Worm (Caenorhabditis elegans) whole organism, early embryonic: Measurements from ENCODE around the gene str-30.

Source experiments
- B0310.2 ChIP-seq: sonication (generic microtip); optimal IDR thresholded peaks from 2 replicates; lab custom pipeline; 2016; ENCODE audit warnings: mild to moderate bottlenecking, missing genetic modification characterization, missing compliant biosample characterization
- F13C5.2 ChIP-seq: sonication (generic microtip); optimal IDR thresholded peaks from 2 replicates; lab custom pipeline; 2017; ENCODE audit warnings: mild to moderate bottlenecking, missing genetic modification characterization, inconsistent platforms, missing compliant biosample characterization
- aly-1 ChIP-seq: sonication (generic microtip); optimal IDR thresholded peaks from 2 replicates; lab custom pipeline; 2016; ENCODE audit warnings: missing genetic modification characterization, missing compliant biosample characterization
- ama-1 ChIP-seq: fragments of 150-350 bp; optimal IDR thresholded peaks from 2 replicates; lab custom pipeline; 2014
- ceh-13 ChIP-seq: fragments of 200-800 bp; sonication (Bioruptor generic); optimal IDR thresholded peaks from 2 replicates; lab custom pipeline; 2018; ENCODE audit warnings: mild to moderate bottlenecking, missing genetic modification characterization, missing compliant biosample characterization
- ceh-36 ChIP-seq: sonication (generic microtip); optimal IDR thresholded peaks from 2 replicates; lab custom pipeline; 2016; ENCODE audit warnings: missing genetic modification characterization, inconsistent platforms, missing compliant biosample characterization
- ets-7 ChIP-seq: sonication (generic microtip); optimal IDR thresholded peaks from 2 replicates; lab custom pipeline; 2016; ENCODE audit warnings: missing genotype, missing genetic modification characterization, missing compliant biosample characterization
- flt-1 ChIP-seq: fragments of 200-800 bp; sonication (Bioruptor generic); IDR thresholded peaks from 2 replicates; pipeline ENCODE4 v1.3.6; 2022; ENCODE audit warnings: missing genetic modification characterization, missing compliant biosample characterization
- hmbx-1 ChIP-seq: sonication (generic microtip); optimal IDR thresholded peaks from 2 replicates; lab custom pipeline; 2016; ENCODE audit warnings: mild to moderate bottlenecking, missing genetic modification characterization, missing compliant biosample characterization
- hmg-4 ChIP-seq: fragments of 200-800 bp; sonication (Bioruptor generic); optimal IDR thresholded peaks from 2 replicates; lab custom pipeline; 2018; ENCODE audit warnings: mild to moderate bottlenecking, missing genetic modification characterization, missing compliant biosample characterization
- hnd-1 ChIP-seq: sonication (generic microtip); optimal IDR thresholded peaks from 2 replicates; lab custom pipeline; 2016; ENCODE audit warnings: missing genetic modification characterization, missing compliant biosample characterization
- pes-1 ChIP-seq: fragments of 200-800 bp; sonication (Bioruptor generic); IDR thresholded peaks from 2 replicates; pipeline ENCODE4 v1.3.6; 2022; ENCODE audit warnings: missing genetic modification reagents, missing genetic modification characterization, missing compliant biosample characterization
- scrt-1 ChIP-seq: fragments of 200-800 bp; sonication (Bioruptor generic); IDR thresholded peaks from 2 replicates; pipeline ENCODE4 v1.3.6; 2022; ENCODE audit warnings: missing genetic modification characterization, missing compliant biosample characterization
- sea-1 ChIP-seq: fragments of 200-800 bp; sonication (Bioruptor generic); conservative IDR thresholded peaks from 2 replicates; pipeline ENCODE4 v1.3.6; 2022; ENCODE audit warnings: missing genetic modification characterization, missing compliant biosample characterization
- tbx-11 ChIP-seq: fragments of 200-800 bp; sonication (Bioruptor generic); IDR thresholded peaks from 2 replicates; pipeline ENCODE4 v1.3.6; 2022; ENCODE audit warnings: missing genetic modification characterization, missing compliant biosample characterization
- tbx-37 ChIP-seq: fragments of 200-800 bp; sonication (Bioruptor generic); conservative IDR thresholded peaks from 2 replicates; pipeline ENCODE4 v1.3.6; 2022; ENCODE audit warnings: missing genetic modification reagents, missing genetic modification characterization, missing compliant biosample characterization
- tra-4 ChIP-seq: sonication (generic microtip); optimal IDR thresholded peaks from 2 replicates; lab custom pipeline; 2017; ENCODE audit warnings: missing genetic modification characterization, missing compliant biosample characterization

str-30 gene

ce11 chrV:3724772-3725171 is at the start of gene str-30:
Gene str-30 (plus strand): TSS chrV:3725072.
- TF ChIP-seq flt-1 (GFP tag; lab: Robert Waterston, UW) = no peak
- TF ChIP-seq hmg-4 (GFP tag; lab: Kevin White, UChicago) = no peak
- TF ChIP-seq B0310.2 (tag; lab: Kevin White, UChicago) = no peak
- no peak for TF ChIP-seq ceh-36 (tag; lab: Kevin White, UChicago)
- TF ChIP-seq ama-1 = no peak
- TF ChIP-seq hnd-1 (tag; lab: Kevin White, UChicago) = no peak
- TF ChIP-seq ets-7 (tag; lab: Kevin White, UChicago) = no peak
- no peak for TF ChIP-seq ceh-13 (GFP tag; lab: Kevin White, UChicago)
- TF ChIP-seq tbx-37 (GFP tag; lab: Robert Waterston, UW) = no peak
- TF ChIP-seq sea-1 (GFP tag; lab: Robert Waterston, UW) = no peak
- TF ChIP-seq aly-1 (tag; lab: Kevin White, UChicago) = no peak
- no peak for TF ChIP-seq pes-1 (GFP tag; lab: Robert Waterston, UW)
- no peak for TF ChIP-seq scrt-1 (GFP tag; lab: Robert Waterston, UW)
- no peak for TF ChIP-seq tbx-11 (GFP tag; lab: Robert Waterston, UW)
- TF ChIP-seq tra-4 (tag; lab: Kevin White, UChicago) = no peak
- no peak for TF ChIP-seq F13C5.2 (tag; lab: Kevin White, UChicago)
- no peak for TF ChIP-seq hmbx-1 (tag; lab: Kevin White, UChicago)

DNA sequence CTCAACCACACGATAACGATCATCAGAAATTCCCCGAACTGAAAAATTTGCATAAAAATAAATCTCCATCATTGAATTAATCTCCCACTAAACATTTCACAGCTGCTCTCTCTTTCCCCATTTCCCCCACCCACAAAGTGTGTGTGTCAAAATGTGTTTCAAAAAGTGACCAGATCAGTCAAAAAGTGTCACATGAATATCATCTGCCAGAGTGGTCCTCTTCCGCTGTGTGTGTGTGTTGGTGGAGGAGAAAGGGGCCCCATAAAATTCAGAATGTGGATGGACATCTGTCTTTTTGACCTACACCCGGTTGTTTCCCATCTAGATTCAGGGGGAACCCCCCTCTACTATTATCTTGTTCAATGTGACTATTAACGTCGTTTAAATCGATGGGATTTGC is 47.7 kb upstream of the str-30 start:
- TF ChIP-seq F13C5.2 (tag; lab: Kevin White, UChicago) = no peak
- no peak for TF ChIP-seq ama-1
- no peak for TF ChIP-seq aly-1 (tag; lab: Kevin White, UChicago)
- TF ChIP-seq hmg-4 (GFP tag; lab: Kevin White, UChicago) = no peak
- TF ChIP-seq tbx-37 (GFP tag; lab: Robert Waterston, UW) = no peak
- no peak for TF ChIP-seq ceh-36 (tag; lab: Kevin White, UChicago)
- no peak for TF ChIP-seq hnd-1 (tag; lab: Kevin White, UChicago)
- TF ChIP-seq B0310.2 (tag; lab: Kevin White, UChicago) = no peak
- no peak for TF ChIP-seq pes-1 (GFP tag; lab: Robert Waterston, UW)
- TF ChIP-seq sea-1 (GFP tag; lab: Robert Waterston, UW) = no peak
- TF ChIP-seq ceh-13 (GFP tag; lab: Kevin White, UChicago) = no peak
- TF ChIP-seq scrt-1 (GFP tag; lab: Robert Waterston, UW) = no peak
- TF ChIP-seq flt-1 (GFP tag; lab: Robert Waterston, UW) = no peak
- no peak for TF ChIP-seq hmbx-1 (tag; lab: Kevin White, UChicago)
- TF ChIP-seq ets-7 (tag; lab: Kevin White, UChicago) = no peak
- TF ChIP-seq tbx-11 (GFP tag; lab: Robert Waterston, UW) = no peak
- TF ChIP-seq tra-4 (tag; lab: Kevin White, UChicago) = no peak

- TF ChIP-seq ama-1 (no peak), ceh-13 (GFP tag; lab: Kevin White, UChicago) (no peak), B0310.2 (tag; lab: Kevin White, UChicago) (no peak), pes-1 (GFP tag; lab: Robert Waterston, UW) (no peak), tra-4 (tag; lab: Kevin White, UChicago) (no peak), tbx-11 (GFP tag; lab: Robert Waterston, UW) (no peak), ceh-36 (tag; lab: Kevin White, UChicago) (no peak), hmbx-1 (tag; lab: Kevin White, UChicago) (no peak)
These were observed 46.4 kb upstream of the str-30 start for ce11 chrV:3678513-3678912.

ce11 chrV:3682553-3682952 is 42.3 kb upstream of the str-30 start, which contains the start of gene W08A12.3:
Gene W08A12.3 (plus strand): TSS chrV:3682853.
- TF ChIP-seq ama-1 = no peak
- TF ChIP-seq ceh-36 (tag; lab: Kevin White, UChicago) = no peak
- TF ChIP-seq hmg-4 (GFP tag; lab: Kevin White, UChicago) = no peak
- no peak for TF ChIP-seq hmbx-1 (tag; lab: Kevin White, UChicago)
- no peak for TF ChIP-seq pes-1 (GFP tag; lab: Robert Waterston, UW)
- TF ChIP-seq aly-1 (tag; lab: Kevin White, UChicago) = no peak
- TF ChIP-seq flt-1 (GFP tag; lab: Robert Waterston, UW) = no peak
- no peak for TF ChIP-seq hnd-1 (tag; lab: Kevin White, UChicago)

DNA sequence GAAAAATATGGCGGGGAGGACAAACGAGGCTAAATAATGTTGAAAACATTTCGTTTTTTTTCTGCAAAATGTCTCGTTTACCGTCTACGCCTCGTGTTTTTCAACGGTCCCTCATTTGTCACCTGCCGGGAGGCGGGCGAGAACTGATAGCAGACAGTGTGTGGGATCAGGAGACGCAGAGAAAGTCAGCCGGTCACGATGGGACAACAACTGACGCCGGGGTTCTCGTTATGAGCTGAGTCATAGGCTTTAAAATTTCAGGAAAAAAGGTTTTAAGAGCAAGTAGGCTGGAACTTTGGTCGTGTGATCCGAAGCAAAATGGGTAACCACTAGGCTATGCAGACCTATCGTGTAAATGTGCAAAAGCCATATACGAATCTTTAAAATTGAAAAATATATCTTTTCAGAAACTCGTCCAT is 39.1 kb upstream of the str-30 start, which contains the start of gene W08A12.2:
Gene W08A12.2, minus strand, starts transcription at position 103 of the 419 bp plus-strand sequence.
- TF ChIP-seq tra-4 (tag; lab: Kevin White, UChicago) (no peak), tbx-11 (GFP tag; lab: Robert Waterston, UW) (no peak), hmbx-1 (tag; lab: Kevin White, UChicago) (no peak), scrt-1 (GFP tag; lab: Robert Waterston, UW) (no peak), ets-7 (tag; lab: Kevin White, UChicago) (no peak), hmg-4 (GFP tag; lab: Kevin White, UChicago) (no peak), sea-1 (GFP tag; lab: Robert Waterston, UW) (no peak), ama-1 (no peak), aly-1 (tag; lab: Kevin White, UChicago) (no peak), pes-1 (GFP tag; lab: Robert Waterston, UW) (no peak)

- TF ChIP-seq tbx-11 (GFP tag; lab: Robert Waterston, UW) (no peak), ceh-13 (GFP tag; lab: Kevin White, UChicago) (no peak), sea-1 (GFP tag; lab: Robert Waterston, UW) (no peak), ceh-36 (tag; lab: Kevin White, UChicago) (no peak), hnd-1 (tag; lab: Kevin White, UChicago) (no peak), ama-1 (no peak), ets-7 (tag; lab: Kevin White, UChicago) (no peak), hmbx-1 (tag; lab: Kevin White, UChicago) (no peak), tra-4 (tag; lab: Kevin White, UChicago) (no peak)
These were observed 38.6 kb upstream of the str-30 start for ce11 chrV:3686292-3686691.

DNA sequence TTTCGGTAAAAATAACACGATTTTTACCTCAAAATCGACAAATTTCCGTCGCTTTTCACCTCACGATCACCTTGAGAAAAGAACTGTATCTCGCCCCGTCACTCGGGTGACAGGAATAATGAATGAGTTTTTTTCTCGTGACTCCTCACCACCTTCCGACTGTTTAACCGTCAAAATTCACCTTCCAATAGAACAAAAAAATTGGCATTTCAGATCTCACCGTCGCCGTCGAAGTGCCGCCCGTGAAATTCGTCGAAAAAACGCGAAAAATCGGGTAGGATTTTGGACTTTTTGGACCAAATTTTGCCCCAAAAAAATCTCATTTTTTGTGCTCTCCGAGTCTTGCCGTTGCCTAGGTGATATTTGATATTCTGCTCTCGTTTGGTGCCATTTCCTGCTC is 38.0 kb upstream of the str-30 start, which contains the start of gene unc-132:
Gene unc-132, plus strand, starts transcription at position 208 of the 400 bp plus-strand sequence.
- no peak for TF ChIP-seq F13C5.2 (tag; lab: Kevin White, UChicago)
- no peak for TF ChIP-seq hmg-4 (GFP tag; lab: Kevin White, UChicago)
- TF ChIP-seq hnd-1 (tag; lab: Kevin White, UChicago) = no peak
- TF ChIP-seq tra-4 (tag; lab: Kevin White, UChicago) = no peak
- TF ChIP-seq flt-1 (GFP tag; lab: Robert Waterston, UW) = no peak
- no peak for TF ChIP-seq tbx-37 (GFP tag; lab: Robert Waterston, UW)
- TF ChIP-seq aly-1 (tag; lab: Kevin White, UChicago) = no peak
- TF ChIP-seq ceh-13 (GFP tag; lab: Kevin White, UChicago) = no peak
- TF ChIP-seq hmbx-1 (tag; lab: Kevin White, UChicago) = no peak
- TF ChIP-seq pes-1 (GFP tag; lab: Robert Waterston, UW) = no peak
- TF ChIP-seq sea-1 (GFP tag; lab: Robert Waterston, UW) = no peak
